Fruit fly (Drosophila melanogaster) whole organism, embryonic: ENCODE results near the gene Atf3.

Source experiments
- Bteb2 ChIP-seq: fragments of 200-800 bp; sonication (Bioruptor generic); optimal IDR thresholded peaks from 2 replicates; lab custom pipeline; 2016; ENCODE audit warnings: missing biosample characterization, missing genetic modification characterization
- CG11398 ChIP-seq: fragments of 200-800 bp; sonication (Bioruptor generic); optimal IDR thresholded peaks from 2 replicates; lab custom pipeline; 2016; ENCODE audit warnings: missing biosample characterization, missing genetic modification characterization
- CG11723 ChIP-seq: fragments of 200-800 bp; sonication (Bioruptor generic); optimal IDR thresholded peaks from 2 replicates; lab custom pipeline; 2017; ENCODE audit warnings: missing biosample characterization, mild to moderate bottlenecking, missing genetic modification characterization
- CG12104 ChIP-seq: fragments of 200-800 bp; sonication (Bioruptor generic); optimal IDR thresholded peaks from 3 replicates; lab custom pipeline; 2016; ENCODE audit warnings: missing biosample characterization, missing genetic modification characterization
- CG12219 ChIP-seq: fragments of 200-800 bp; sonication (Bioruptor generic); optimal IDR thresholded peaks from 3 replicates; lab custom pipeline; 2018; ENCODE audit warnings: missing biosample characterization, mild to moderate bottlenecking, missing genetic modification characterization
- CG13424 ChIP-seq: fragments of 200-800 bp; sonication (Bioruptor generic); optimal IDR thresholded peaks from 2 replicates; lab custom pipeline; 2019; ENCODE audit warnings: missing biosample characterization, mild to moderate bottlenecking, missing genetic modification characterization, moderate library complexity
- CG13624 ChIP-seq: fragments of 200-800 bp; sonication (Bioruptor generic); optimal IDR thresholded peaks from 2 replicates; lab custom pipeline; 2016; ENCODE audit warnings: missing biosample characterization, missing genetic modification characterization
- CG14860 ChIP-seq: fragments of 200-800 bp; sonication (Bioruptor generic); IDR thresholded peaks from 3 replicates; pipeline ENCODE4 v1.3.6; 2022; ENCODE audit warnings: missing biosample characterization, missing genetic modification characterization; ENCODE audit not compliant: partially characterized antibody
- CG17186 ChIP-seq: fragments of 200-800 bp; sonication (Bioruptor generic); optimal IDR thresholded peaks from 3 replicates; lab custom pipeline; 2017; ENCODE audit warnings: missing biosample characterization, missing genetic modification reagents, missing genetic modification characterization
- CG17829 ChIP-seq: fragments of 200-800 bp; optimal IDR thresholded peaks from 2 replicates; lab custom pipeline; 2019; ENCODE audit warnings: missing biosample characterization, mild to moderate bottlenecking, missing genetic modification characterization, moderate library complexity
- CG30020 ChIP-seq: fragments of 200-800 bp; optimal IDR thresholded peaks from 2 replicates; lab custom pipeline; 2019; ENCODE audit warnings: missing biosample characterization, mild to moderate bottlenecking, missing genetic modification characterization, moderate library complexity
- CG32532 ChIP-seq: fragments of 200-800 bp; sonication (Bioruptor generic); IDR thresholded peaks from 2 replicates; pipeline ENCODE4 v1.3.6; 2022; ENCODE audit warnings: missing biosample characterization, missing genetic modification characterization
- CG4328 ChIP-seq: fragments of 200-800 bp; sonication (Bioruptor generic); optimal IDR thresholded peaks from 3 replicates; lab custom pipeline; 2017; ENCODE audit warnings: missing biosample characterization, missing genetic modification reagents, missing genetic modification characterization
- CG6683 ChIP-seq: fragments of 200-800 bp; sonication (Bioruptor generic); optimal IDR thresholded peaks from 2 replicates; lab custom pipeline; 2017; ENCODE audit warnings: missing biosample characterization, mild to moderate bottlenecking, missing genetic modification characterization, missing genetic modification reagents
- CG8944 ChIP-seq: fragments of 200-800 bp; sonication (Bioruptor generic); optimal IDR thresholded peaks from 3 replicates; lab custom pipeline; 2016; ENCODE audit warnings: missing biosample characterization, missing genetic modification characterization
- CTCF ChIP-seq: fragments of 200-800 bp; sonication (Bioruptor generic); optimal IDR thresholded peaks from 2 replicates; lab custom pipeline; 2017; ENCODE audit warnings: missing biosample characterization, mild to moderate bottlenecking, missing genetic modification characterization, moderate library complexity
- Dp ChIP-seq: fragments of 200-800 bp; sonication (Bioruptor generic); optimal IDR thresholded peaks from 2 replicates; lab custom pipeline; 2018; ENCODE audit warnings: missing biosample characterization, mild to moderate bottlenecking, missing genetic modification characterization, moderate library complexity
- Eip74EF ChIP-seq, 2 experiments: fragments of 200-800 bp in 1 of 2; fragments of >200 bp in 1 of 2; sonication (Bioruptor generic) in 1 of 2; optimal IDR thresholded peaks; 2 replicates each; lab custom pipeline; 2017 to 2019; ENCODE audit warnings: missing biosample characterization in 2 of 2, missing genetic modification characterization in 2 of 2, mild to moderate bottlenecking in 1 of 2, moderate library complexity in 1 of 2
- Gug ChIP-seq: fragments of 200-800 bp; sonication (Bioruptor generic); IDR thresholded peaks from 4 replicates; pipeline ENCODE4 v1.3.6; 2022; ENCODE audit warnings: missing biosample characterization, missing genetic modification characterization
- Mes4 ChIP-seq: fragments of 200-800 bp; sonication (Bioruptor generic); optimal IDR thresholded peaks from 2 replicates; lab custom pipeline; 2016; ENCODE audit warnings: missing biosample characterization, missing genetic modification characterization
- Myb ChIP-seq: fragments of 200-800 bp; sonication (Bioruptor generic); optimal IDR thresholded peaks from 2 replicates; lab custom pipeline; 2016; ENCODE audit warnings: missing biosample characterization, missing genetic modification characterization
- Ravus ChIP-seq: fragments of 200-800 bp; sonication (Bioruptor generic); IDR thresholded peaks from 2 replicates; pipeline ENCODE4 v1.3.6; 2022; ENCODE audit warnings: missing biosample characterization, missing genetic modification characterization
- Rx ChIP-seq: fragments of 200-800 bp; sonication (Bioruptor generic); IDR thresholded peaks from 2 replicates; pipeline ENCODE4 v1.3.6; 2022; ENCODE audit warnings: missing biosample characterization, missing genetic modification characterization
- Stat92E ChIP-seq, 3 experiments: fragments of >200 bp in 2 of 3; fragments of 200-800 bp in 1 of 3; sonication (Bioruptor generic) in 1 of 3; optimal IDR thresholded peaks; 2 replicates each; lab custom pipeline; 2017 to 2019; ENCODE audit warnings: missing biosample characterization in 3 of 3, missing genetic modification characterization in 3 of 3, mild to moderate bottlenecking in 1 of 3, moderate library complexity in 1 of 3
- Xbp1 ChIP-seq: fragments of 200-800 bp; sonication (Bioruptor generic); optimal IDR thresholded peaks from 3 replicates; lab custom pipeline; 2016; ENCODE audit warnings: missing biosample characterization, mild to moderate bottlenecking, missing genetic modification characterization
- ac ChIP-seq: fragments of 200-800 bp; sonication (Bioruptor generic); optimal IDR thresholded peaks from 3 replicates; lab custom pipeline; 2017; ENCODE audit warnings: missing biosample characterization, mild to moderate bottlenecking, missing genetic modification characterization
- ash1 ChIP-seq: fragments of 200-800 bp; sonication (Bioruptor generic); optimal IDR thresholded peaks from 2 replicates; lab custom pipeline; 2018; ENCODE audit warnings: missing biosample characterization, mild to moderate bottlenecking, missing genetic modification characterization
- bowl ChIP-seq: fragments of 200-800 bp; sonication (Bioruptor generic); IDR thresholded peaks from 2 replicates; pipeline ENCODE4 v1.3.6; 2022; ENCODE audit warnings: missing biosample characterization, missing genetic modification characterization
- cwo ChIP-seq: fragments of 200-800 bp; sonication (Bioruptor generic); optimal IDR thresholded peaks from 3 replicates; lab custom pipeline; 2017; ENCODE audit warnings: missing biosample characterization, missing genetic modification characterization, mild to moderate bottlenecking, moderate library complexity, missing genetic modification reagents
- dan ChIP-seq: fragments of 200-800 bp; sonication (Bioruptor generic); IDR thresholded peaks from 2 replicates; pipeline ENCODE4 v1.3.6; 2022; ENCODE audit warnings: missing biosample characterization, missing genetic modification characterization
- dmrt11E ChIP-seq: fragments of 200-800 bp; sonication (Bioruptor generic); optimal IDR thresholded peaks from 3 replicates; lab custom pipeline; 2018; ENCODE audit warnings: missing biosample characterization, mild to moderate bottlenecking, missing genetic modification characterization, moderate library complexity
- ems ChIP-seq: fragments of 200-800 bp; sonication (Bioruptor generic); optimal IDR thresholded peaks from 3 replicates; lab custom pipeline; 2016; ENCODE audit warnings: missing biosample characterization, missing genetic modification characterization
- fd102C ChIP-seq: fragments of 200-800 bp; sonication (Bioruptor generic); optimal IDR thresholded peaks from 2 replicates; lab custom pipeline; 2018; ENCODE audit warnings: missing biosample characterization, mild to moderate bottlenecking, missing genetic modification characterization, moderate library complexity
- jigr1 ChIP-seq: fragments of 200-800 bp; sonication (Bioruptor generic); IDR thresholded peaks from 3 replicates; pipeline ENCODE4 v1.3.6; 2022; ENCODE audit warnings: missing biosample characterization, missing genetic modification characterization
- lbe ChIP-seq: fragments of 200-800 bp; sonication (Bioruptor generic); optimal IDR thresholded peaks from 2 replicates; lab custom pipeline; 2016; ENCODE audit warnings: missing biosample characterization, mild to moderate bottlenecking, missing genetic modification characterization
- lilli ChIP-seq: fragments of 200-800 bp; sonication (Bioruptor generic); optimal IDR thresholded peaks from 3 replicates; lab custom pipeline; 2016; ENCODE audit warnings: missing biosample characterization, missing genetic modification characterization
- nmo ChIP-seq: fragments of 200-800 bp; sonication (Bioruptor generic); optimal IDR thresholded peaks from 2 replicates; lab custom pipeline; 2018; ENCODE audit warnings: missing biosample characterization, mild to moderate bottlenecking, missing genetic modification characterization, moderate library complexity
- pan ChIP-seq, 4 experiments: fragments of >200 bp in 3 of 4; fragments of 200-800 bp in 1 of 4; sonication (Bioruptor generic) in 1 of 4; optimal IDR thresholded peaks in 3 of 4; IDR thresholded peaks in 1 of 4; 2 replicates each; pipeline versions ENCODE4 v1.3.6 to Lab custom; 2017 to 2022; ENCODE audit warnings: missing biosample characterization in 2 of 4, missing genetic modification characterization in 2 of 4, mixed read lengths in 1 of 4
- pfk ChIP-seq: fragments of 200-800 bp; sonication (Bioruptor generic); optimal IDR thresholded peaks from 2 replicates; lab custom pipeline; 2018; ENCODE audit warnings: missing biosample characterization, mild to moderate bottlenecking, missing genetic modification characterization, moderate library complexity
- pum ChIP-seq: fragments of 200-800 bp; sonication (Bioruptor generic); optimal IDR thresholded peaks from 2 replicates; lab custom pipeline; 2016; ENCODE audit warnings: missing biosample characterization, missing genetic modification characterization
- ranshi ChIP-seq: fragments of 200-800 bp; sonication (Bioruptor generic); IDR thresholded peaks from 2 replicates; pipeline ENCODE4 v1.3.6; 2022; ENCODE audit warnings: missing biosample characterization, missing genetic modification characterization
- repo ChIP-seq: fragments of 200-800 bp; sonication (Bioruptor generic); optimal IDR thresholded peaks from 2 replicates; lab custom pipeline; 2016; ENCODE audit warnings: missing biosample characterization, missing genetic modification characterization
- rib ChIP-seq: fragments of 200-800 bp; sonication (Bioruptor generic); IDR thresholded peaks from 2 replicates; pipeline ENCODE4 v1.3.6; 2022; ENCODE audit warnings: missing biosample characterization, missing genetic modification characterization
- sens-2 ChIP-seq: fragments of 200-800 bp; sonication (Bioruptor generic); IDR thresholded peaks from 2 replicates; pipeline ENCODE4 v1.3.6; 2022; ENCODE audit warnings: missing biosample characterization, missing genetic modification characterization
- slp2 ChIP-seq: fragments of 200-800 bp; sonication (Bioruptor generic); optimal IDR thresholded peaks from 2 replicates; lab custom pipeline; 2016; ENCODE audit warnings: missing biosample characterization, missing genetic modification characterization
- stwl ChIP-seq: fragments of 200-800 bp; sonication (Bioruptor generic); optimal IDR thresholded peaks from 3 replicates; lab custom pipeline; 2018; ENCODE audit warnings: missing biosample characterization, mild to moderate bottlenecking, missing genetic modification characterization, moderate library complexity
- unpg ChIP-seq: fragments of 200-800 bp; sonication (Bioruptor generic); optimal IDR thresholded peaks from 3 replicates; lab custom pipeline; 2018; ENCODE audit warnings: missing biosample characterization, mild to moderate bottlenecking, missing genetic modification characterization, moderate library complexity

Gene Atf3

dm6 chrX:1234817-1235617 is 40.1 kb downstream of the Atf3 start (continued):
- TF ChIP-seq Ravus (GFP tag; lab: Robert Waterston, UW) (peak; percentile 47; the same call in 1 of the 2 replicates), Dp (GFP tag; lab: Kevin White, UChicago) (no peak), pan (optimal IDR thresholded peaks at IDR 0.05; lab: Kevin White, UChicago) (peak in 1 of 2 experiments; percentile 66), pan (GFP tag; optimal IDR thresholded peaks at IDR 0.05 in 1 of 2, IDR thresholded peaks at IDR 0.05 in 1 of 2) (peak in 1 of 2 experiments; percentile 88), stwl (tag; lab: Kevin White, UChicago) (peak; percentile 49), CG13624 (GFP tag; lab: Kevin White, UChicago) (peak; percentile 74), CG13424 (tag; lab: Kevin White, UChicago) (peak; percentile 83), Mes4 (GFP tag; lab: Kevin White, UChicago) (peak; percentile 66), ems (GFP tag; lab: Kevin White, UChicago) (peak; percentile 70), Myb (peak; percentile 54), CG12219 (peak; percentile 77), repo (no peak), ash1 (GFP tag; lab: Kevin White, UChicago) (no peak), dmrt11E (peak; percentile 88), ac (GFP tag; lab: Kevin White, UChicago) (no peak), CG11398 (GFP tag; lab: Kevin White, UChicago) (peak; percentile 71), CG14860 (no peak), CG30020 (peak; percentile 46), jigr1 (peak; percentile 64; the same call in 1 of the 3 replicates), ranshi (GFP tag; lab: Robert Waterston, UW) (peak; percentile 79), lilli (GFP tag; lab: Kevin White, UChicago) (peak; percentile 82), fd102C (GFP tag; lab: Kevin White, UChicago) (peak; percentile 50), rib (GFP tag; lab: Robert Waterston, UW) (no peak), pum (GFP tag; lab: Kevin White, UChicago) (peak; percentile 81), nmo (GFP tag; lab: Kevin White, UChicago) (peak; percentile 88), pfk (GFP tag; lab: Kevin White, UChicago) (peak; percentile 94), lbe (GFP tag; lab: Kevin White, UChicago) (peak; percentile 35), CG11723 (GFP tag; lab: Kevin White, UChicago) (peak; percentile 66), CG6683 (GFP tag; lab: Kevin White, UChicago) (peak; percentile 3), CG17186 (GFP tag; lab: Kevin White, UChicago) (peak; percentile 26), unpg (GFP tag; lab: Kevin White, UChicago) (peak; percentile 82), Bteb2 (GFP tag; lab: Kevin White, UChicago) (peak; percentile 4), CG12104 (GFP tag; lab: Kevin White, UChicago) (peak; percentile 44), cwo (peak; percentile 69), CG4328 (peak; percentile 65), Eip74EF (GFP tag; optimal IDR thresholded peaks at IDR 0.05; lab: Kevin White, UChicago) (peak in 1 of 2 experiments; percentile 69), CG32532 (GFP tag; lab: Robert Waterston, UW) (peak; percentile 76), CTCF (GFP tag; lab: Kevin White, UChicago) (no peak), dan (peak; percentile 35; the same call in 1 of the 2 replicates), Stat92E (GFP tag; optimal IDR thresholded peaks at IDR 0.05; lab: Kevin White, UChicago) (peak in 1 of 3 experiments; percentile 22), Xbp1 (GFP tag; lab: Kevin White, UChicago) (peak; percentile 62), CG17829 (tag; lab: Kevin White, UChicago) (peak; percentile 89), CG8944 (peak; percentile 58), Rx (peak; percentile 78), bowl (GFP tag; lab: Robert Waterston, UW) (0 out of 2 replicates have a peak, but pooled peaks have one; percentile 22), Gug (GFP tag; lab: Robert Waterston, UW) (peak; percentile 77), sens-2 (GFP tag; lab: Robert Waterston, UW) (peak; percentile 67), slp2 (peak; percentile 80)
- TF ChIP-seq, all 482 proteins: peak for 392
